Worm (Caenorhabditis elegans) whole organism, L1 larva: ENCODE data around the gene R74.2.

Experiments
- C04F5.9 ChIP-seq: sonication (generic microtip); optimal IDR thresholded peaks from 2 replicates; lab custom pipeline; 2016; ENCODE audit warnings: missing genetic modification characterization, missing compliant biosample characterization
- C16A3.4 ChIP-seq: fragments of 150-350 bp; optimal IDR thresholded peaks from 2 replicates; lab custom pipeline; 2014; ENCODE audit warnings: missing biosample characterization, missing genetic modification characterization
- C34B4.2 ChIP-seq: sonication (generic microtip); optimal IDR thresholded peaks from 2 replicates; lab custom pipeline; 2017; ENCODE audit warnings: mild to moderate bottlenecking, missing genetic modification characterization, missing compliant biosample characterization
- F16B12.6 ChIP-seq: fragments of 150-350 bp; optimal IDR thresholded peaks from 2 replicates; lab custom pipeline; 2014; ENCODE audit warnings: missing biosample characterization, missing genetic modification characterization
- alr-1 ChIP-seq: fragments of 200-800 bp; sonication (Bioruptor generic); optimal IDR thresholded peaks from 2 replicates; lab custom pipeline; 2018; ENCODE audit warnings: borderline replicate concordance, mild to moderate bottlenecking, missing genetic modification characterization, missing compliant biosample characterization
- aly-2 ChIP-seq: fragments of 150-350 bp; optimal IDR thresholded peaks from 2 replicates; lab custom pipeline; 2014; ENCODE audit warnings: missing biosample characterization, missing genetic modification characterization
- blmp-1 ChIP-seq: fragments of 150-350 bp; optimal IDR thresholded peaks from 2 replicates; lab custom pipeline; 2014; ENCODE audit warnings: missing biosample characterization, missing genetic modification characterization
- ceh-82 ChIP-seq, 3 experiments: fragments of 150-350 bp in 1 of 3; sonication (generic microtip) in 2 of 3; optimal IDR thresholded peaks; 2 replicates each; lab custom pipeline; 2014 to 2017; ENCODE audit warnings: missing biosample characterization in 3 of 3, missing genetic modification characterization in 3 of 3
- ceh-88 ChIP-seq: fragments of 200-800 bp; sonication (Bioruptor generic); IDR thresholded peaks from 2 replicates; pipeline ENCODE4 v1.3.6; 2022; ENCODE audit warnings: missing genetic modification characterization, missing compliant biosample characterization
- ceh-90 ChIP-seq: sonication (generic microtip); optimal IDR thresholded peaks from 2 replicates; lab custom pipeline; 2016; ENCODE audit warnings: missing genetic modification characterization, missing compliant biosample characterization
- dsc-1 ChIP-seq: sonication (generic microtip); optimal IDR thresholded peaks from 2 replicates; lab custom pipeline; 2016; ENCODE audit warnings: mild to moderate bottlenecking, missing genetic modification characterization, missing compliant biosample characterization
- efl-1 ChIP-seq, 4 experiments: fragments of 150-350 bp; optimal IDR thresholded peaks in 3 of 4; peaks in 1 of 4; 1 replicate in 1 of 4; 2 replicates in 3 of 4; lab custom pipeline; 2014; ENCODE audit warnings: missing biosample characterization in 2 of 4, missing genetic modification characterization in 2 of 4, missing genetic modification reagents in 2 of 4
- egl-13 ChIP-seq: sonication (generic microtip); optimal IDR thresholded peaks from 2 replicates; lab custom pipeline; 2016; ENCODE audit warnings: missing genotype, missing genetic modification reagents, missing genetic modification characterization, missing compliant biosample characterization
- elt-2 ChIP-seq: sonication (generic microtip); optimal IDR thresholded peaks from 2 replicates; lab custom pipeline; 2016; ENCODE audit warnings: missing genetic modification characterization, mild to moderate bottlenecking, inconsistent platforms, missing compliant biosample characterization, missing genetic modification reagents
- ets-5 ChIP-seq: fragments of 200-800 bp; sonication (Bioruptor generic); IDR thresholded peaks from 2 replicates; pipeline ENCODE4 v1.3.6; 2022; ENCODE audit warnings: missing genetic modification characterization, missing compliant biosample characterization
- fkh-8 ChIP-seq: sonication (generic microtip); optimal IDR thresholded peaks from 2 replicates; lab custom pipeline; 2016; ENCODE audit warnings: mild to moderate bottlenecking, missing genetic modification characterization, missing compliant biosample characterization
- grh-1 ChIP-seq: fragments of 200-800 bp; sonication (Bioruptor generic); IDR thresholded peaks from 2 replicates; pipeline ENCODE4 v1.3.6; 2022; ENCODE audit warnings: missing genetic modification reagents, missing genetic modification characterization, missing compliant biosample characterization
- hlh-17 ChIP-seq: fragments of 200-800 bp; sonication (Bioruptor generic); optimal IDR thresholded peaks from 2 replicates; lab custom pipeline; 2018; ENCODE audit warnings: missing genetic modification characterization, mild to moderate bottlenecking, missing compliant biosample characterization, moderate library complexity, borderline replicate concordance
- hlh-4 ChIP-seq: sonication (generic microtip); optimal IDR thresholded peaks from 2 replicates; lab custom pipeline; 2016; ENCODE audit warnings: mild to moderate bottlenecking, missing genetic modification characterization, missing compliant biosample characterization
- hpl-2 ChIP-seq: fragments of 150-350 bp; optimal IDR thresholded peaks from 2 replicates; lab custom pipeline; 2014; ENCODE audit warnings: missing biosample characterization, missing genetic modification reagents, missing genetic modification characterization
- irx-1 ChIP-seq: sonication (generic microtip); optimal IDR thresholded peaks from 2 replicates; lab custom pipeline; 2016; ENCODE audit warnings: missing genetic modification characterization, missing compliant biosample characterization
- isw-1 ChIP-seq: fragments of 200-800 bp; sonication (Bioruptor generic); IDR thresholded peaks from 2 replicates; pipeline ENCODE4 v1.3.6; 2022; ENCODE audit warnings: missing genetic modification characterization, missing compliant biosample characterization
- jun-1 ChIP-seq: fragments of 150-350 bp; optimal IDR thresholded peaks from 2 replicates; lab custom pipeline; 2014; ENCODE audit warnings: missing biosample characterization, missing genetic modification reagents, missing genetic modification characterization
- lin-15B ChIP-seq: fragments of 150-350 bp; sonication (generic microtip); optimal IDR thresholded peaks from 3 replicates; lab custom pipeline; 2014; ENCODE audit warnings: missing biosample characterization, missing genetic modification characterization
- lin-35 ChIP-seq, 2 experiments: fragments of 150-350 bp; optimal IDR thresholded peaks; 2 replicates each; lab custom pipeline; 2014; ENCODE audit warnings: missing biosample characterization in 2 of 2, missing genetic modification characterization in 2 of 2, missing genetic modification reagents in 2 of 2
- lir-3 ChIP-seq: sonication (generic microtip); optimal IDR thresholded peaks from 2 replicates; lab custom pipeline; 2016; ENCODE audit warnings: mild to moderate bottlenecking, missing genetic modification characterization, moderate library complexity, missing compliant biosample characterization; ENCODE audit not compliant: poor library complexity
- lsy-2 ChIP-seq, 2 experiments: fragments of 150-350 bp; optimal IDR thresholded peaks; 2 replicates each; lab custom pipeline; 2014; ENCODE audit warnings: missing biosample characterization in 2 of 2, missing genetic modification characterization in 2 of 2
- mdl-1 ChIP-seq, 2 experiments: fragments of 150-350 bp; optimal IDR thresholded peaks; 2 replicates each; lab custom pipeline; 2014 to 2017; ENCODE audit warnings: missing biosample characterization in 2 of 2, missing genetic modification characterization in 2 of 2, inconsistent platforms in 1 of 2
- nhr-11 ChIP-seq: fragments of 150-350 bp; optimal IDR thresholded peaks from 2 replicates; lab custom pipeline; 2014; ENCODE audit warnings: missing biosample characterization, missing genetic modification characterization
- nhr-12 ChIP-seq: sonication (generic microtip); optimal IDR thresholded peaks from 2 replicates; lab custom pipeline; 2017; ENCODE audit warnings: missing biosample characterization, missing genetic modification characterization
- nhr-19 ChIP-seq: fragments of 200-800 bp; sonication (Bioruptor generic); conservative IDR thresholded peaks from 2 replicates; pipeline ENCODE4 v1.3.6; 2022; ENCODE audit warnings: missing genetic modification characterization, missing compliant biosample characterization
- nhr-237 ChIP-seq: fragments of 150-350 bp; optimal IDR thresholded peaks from 2 replicates; lab custom pipeline; 2014; ENCODE audit warnings: missing biosample characterization, missing genetic modification characterization
- nhr-28 ChIP-seq: fragments of 150-350 bp; optimal IDR thresholded peaks from 2 replicates; lab custom pipeline; 2014; ENCODE audit warnings: missing biosample characterization, missing genetic modification characterization
- nhr-47 ChIP-seq: sonication (generic microtip); optimal IDR thresholded peaks from 2 replicates; lab custom pipeline; 2016; ENCODE audit warnings: mild to moderate bottlenecking, missing genetic modification characterization, moderate library complexity, missing compliant biosample characterization
- nhr-71 ChIP-seq: sonication (generic microtip); optimal IDR thresholded peaks from 2 replicates; lab custom pipeline; 2016; ENCODE audit warnings: mild to moderate bottlenecking, missing genetic modification characterization, moderate library complexity, missing compliant biosample characterization
- nhr-76 ChIP-seq: sonication (generic microtip); optimal IDR thresholded peaks from 2 replicates; lab custom pipeline; 2017; ENCODE audit warnings: missing biosample characterization, missing genetic modification characterization
- nhr-77 ChIP-seq: fragments of 150-350 bp; optimal IDR thresholded peaks from 2 replicates; lab custom pipeline; 2014; ENCODE audit warnings: missing biosample characterization, missing genetic modification characterization
- nhr-84 ChIP-seq: sonication (generic microtip); optimal IDR thresholded peaks from 2 replicates; lab custom pipeline; 2017; ENCODE audit warnings: missing biosample characterization, missing genetic modification characterization
- nhr-85 ChIP-seq: sonication (generic microtip); peaks from one replicate; lab custom pipeline; 2016; ENCODE audit warnings: missing genetic modification characterization, inconsistent platforms, missing compliant biosample characterization
- nhr-90 ChIP-seq: sonication (generic microtip); optimal IDR thresholded peaks from 2 replicates; lab custom pipeline; 2016; ENCODE audit warnings: mild to moderate bottlenecking, missing genetic modification characterization, missing compliant biosample characterization; ENCODE audit not compliant: poor library complexity
- rnt-1 ChIP-seq: sonication (generic microtip); optimal IDR thresholded peaks from 2 replicates; lab custom pipeline; 2016; ENCODE audit warnings: mild to moderate bottlenecking, missing genetic modification characterization, moderate library complexity, missing compliant biosample characterization
- snu-23 ChIP-seq: sonication (generic microtip); optimal IDR thresholded peaks from 2 replicates; lab custom pipeline; 2016; ENCODE audit warnings: missing genetic modification characterization, missing compliant biosample characterization
- sox-4 ChIP-seq: sonication (generic microtip); optimal IDR thresholded peaks from 2 replicates; lab custom pipeline; 2016; ENCODE audit warnings: missing genetic modification characterization, missing compliant biosample characterization
- tlp-1 ChIP-seq: fragments of 150-350 bp; optimal IDR thresholded peaks from 2 replicates; lab custom pipeline; 2014; ENCODE audit warnings: missing biosample characterization, missing genetic modification characterization
- unc-130 ChIP-seq: fragments of 150-350 bp; optimal IDR thresholded peaks from 2 replicates; lab custom pipeline; 2017; ENCODE audit warnings: missing biosample characterization, missing genetic modification characterization, inconsistent platforms
- unc-86 ChIP-seq: sonication (generic microtip); optimal IDR thresholded peaks from 2 replicates; lab custom pipeline; 2016; ENCODE audit warnings: missing genetic modification characterization, missing compliant biosample characterization
- vab-15 ChIP-seq: sonication (generic microtip); optimal IDR thresholded peaks from 2 replicates; lab custom pipeline; 2017; ENCODE audit warnings: missing genotype, mild to moderate bottlenecking, missing genetic modification characterization, missing compliant biosample characterization
- zag-1 ChIP-seq: fragments of 150-350 bp; optimal IDR thresholded peaks from 2 replicates; lab custom pipeline; 2014; ENCODE audit warnings: missing biosample characterization, missing genetic modification characterization

Gene R74.2

ce11 chrIII:4166745-4167144, 21.2 kb upstream of the R74.2 start, which contains the start of gene rnf-5:
rnf-5 (minus strand) TSS chrIII:4166845.
- no peak for TF ChIP-seq nhr-71 (tag; lab: Kevin White, UChicago)
- no peak for TF ChIP-seq nhr-19
- no peak for TF ChIP-seq ceh-82 (tag; optimal IDR thresholded peaks at IDR 0.05; lab: Kevin White, UChicago)
- no peak for TF ChIP-seq nhr-47 (tag; lab: Kevin White, UChicago)
- no peak for TF ChIP-seq tlp-1 (tag; lab: Kevin White, UChicago)
- no peak for TF ChIP-seq fkh-8
- no peak for TF ChIP-seq elt-2 (tag; lab: Kevin White, UChicago)
- no peak for TF ChIP-seq vab-15 (tag; lab: Kevin White, UChicago)
- TF ChIP-seq nhr-77 (tag; lab: Kevin White, UChicago) = no peak
- no peak for TF ChIP-seq alr-1 (tag; lab: Kevin White, UChicago)
- TF ChIP-seq zag-1 (tag; lab: Kevin White, UChicago) = no peak
- TF ChIP-seq F16B12.6 = no peak
- TF ChIP-seq nhr-90 (tag; lab: Kevin White, UChicago) = no peak
- no peak for TF ChIP-seq nhr-12 (tag; lab: Kevin White, UChicago)
- TF ChIP-seq lsy-2 (tag; optimal IDR thresholded peaks at IDR 0.05; lab: Kevin White, UChicago) = no peak
- no peak for TF ChIP-seq nhr-85 (tag; lab: Kevin White, UChicago)
- TF ChIP-seq irx-1 = no peak

ce11 chrIII:4168665-4169064, 19.3 kb upstream of the R74.2 start, which contains the start of gene ccdc-55:
ccdc-55 (minus strand) TSS chrIII:4168765.
- TF ChIP-seq egl-13 (tag; lab: Kevin White, UChicago) (no peak), C16A3.4 (tag; lab: Kevin White, UChicago) (no peak), unc-130 (tag; lab: Kevin White, UChicago) (no peak), grh-1 (GFP tag; lab: Robert Waterston, UW) (no peak), hpl-2 (GFP tag; lab: Kevin White, UChicago) (no peak), snu-23 (GFP tag; lab: Kevin White, UChicago) (no peak)

- peak; percentile 69 to 74 for TF ChIP-seq lsy-2 (tag; optimal IDR thresholded peaks at IDR 0.05; lab: Kevin White, UChicago)
- TF ChIP-seq nhr-28 (tag; lab: Kevin White, UChicago) = no peak
- TF ChIP-seq unc-130 (tag; lab: Kevin White, UChicago) = peak; percentile 90
- TF ChIP-seq blmp-1 (tag; lab: Kevin White, UChicago) = no peak
- no peak for TF ChIP-seq hlh-4 (tag; lab: Kevin White, UChicago)
- peak; percentile 60 for TF ChIP-seq nhr-19
- peak in 1 of 2 experiments; percentile 72 for TF ChIP-seq lin-35 (GFP tag; optimal IDR thresholded peaks at IDR 0.05; lab: Kevin White, UChicago)
- TF ChIP-seq nhr-237 (tag; lab: Kevin White, UChicago) = no peak
- peak; percentile 45 for TF ChIP-seq jun-1 (tag; lab: Kevin White, UChicago)
- peak; percentile 49 to 74 for TF ChIP-seq efl-1 (optimal IDR thresholded peaks at IDR 0.05; lab: Kevin White, UChicago)
- peak; percentile 66 to 98 for TF ChIP-seq efl-1 (GFP tag; optimal IDR thresholded peaks at IDR 0.05 in 1 of 2; lab: Kevin White, UChicago)
- peak; percentile 67 for TF ChIP-seq aly-2 (tag; lab: Kevin White, UChicago)
- no peak for TF ChIP-seq nhr-76 (tag; lab: Kevin White, UChicago)
- TF ChIP-seq alr-1 (tag; lab: Kevin White, UChicago) = no peak
- TF ChIP-seq nhr-71 (tag; lab: Kevin White, UChicago) = peak; percentile 76
- peak; percentile 88 for TF ChIP-seq rnt-1 (tag; lab: Kevin White, UChicago)
- no peak for TF ChIP-seq hlh-17 (GFP tag; lab: Kevin White, UChicago)
- no peak for TF ChIP-seq sox-4 (tag; lab: Kevin White, UChicago)
- no peak for TF ChIP-seq ceh-88
- no peak for TF ChIP-seq nhr-11 (tag; lab: Kevin White, UChicago)
- TF ChIP-seq C04F5.9 (tag; lab: Kevin White, UChicago) = peak; percentile 21
- TF ChIP-seq dsc-1 = peak; percentile 78
- TF ChIP-seq nhr-84 (tag; lab: Kevin White, UChicago) = no peak
- TF ChIP-seq C34B4.2 = no peak
- TF ChIP-seq hpl-2 (GFP tag; lab: Kevin White, UChicago) = peak; percentile 89
- peak; percentile 47 for TF ChIP-seq grh-1 (GFP tag; lab: Robert Waterston, UW)
- TF ChIP-seq ets-5 (GFP tag; lab: Robert Waterston, UW) = no peak
- TF ChIP-seq lir-3 (tag; lab: Kevin White, UChicago) = no peak
- TF ChIP-seq mdl-1 (tag; optimal IDR thresholded peaks at IDR 0.05; lab: Kevin White, UChicago) = peak in 1 of 2 experiments; percentile 43
- TF ChIP-seq zag-1 (tag; lab: Kevin White, UChicago) = no peak
- no peak for TF ChIP-seq ceh-90 (tag; lab: Kevin White, UChicago)
- peak; percentile 35; the same call in 1 of the 2 replicates for TF ChIP-seq isw-1
- TF ChIP-seq lin-15B = peak; percentile 61
- TF ChIP-seq unc-86 (tag; lab: Kevin White, UChicago) = peak; percentile 42
Measured at ce11 chrIII:4170903-4171377, 17.0 kb upstream of the R74.2 start, which contains the start of the genes rnf-121 and C16C10.4. rnf-121 (minus strand) TSS chrIII:4170953. C16C10.4 (plus strand) TSS chrIII:4171336.
